Fruit fly (Drosophila melanogaster) whole organism, prepupa: ENCODE results near the gene CG9393.

ENCODE experiments used
- Blimp-1 ChIP-seq: fragments of 200-800 bp; sonication (Bioruptor generic); optimal IDR thresholded peaks from 3 replicates; lab custom pipeline; 2017; ENCODE audit warnings: missing biosample characterization, missing genetic modification characterization, mild to moderate bottlenecking, moderate library complexity, missing genetic modification reagents
- CG11294 ChIP-seq: fragments of 200-800 bp; sonication (Bioruptor generic); IDR thresholded peaks from 2 replicates; pipeline ENCODE4 v1.3.6; 2022; ENCODE audit warnings: missing biosample characterization, missing genetic modification characterization
- CG11762 ChIP-seq: fragments of 200-800 bp; sonication (Bioruptor generic); optimal IDR thresholded peaks from 3 replicates; lab custom pipeline; 2016; ENCODE audit warnings: missing biosample characterization, missing genetic modification characterization; ENCODE audit not compliant: insufficient read depth
- CG1621 ChIP-seq: fragments of 200-800 bp; sonication (Bioruptor generic); optimal IDR thresholded peaks from 3 replicates; lab custom pipeline; 2018; ENCODE audit warnings: missing biosample characterization, mild to moderate bottlenecking, missing genetic modification characterization
- CG16779 ChIP-seq: fragments of 200-800 bp; sonication (Bioruptor generic); optimal IDR thresholded peaks from 3 replicates; lab custom pipeline; 2017; ENCODE audit warnings: missing biosample characterization, mild to moderate bottlenecking, missing genetic modification characterization
- CG31627 ChIP-seq: fragments of 200-800 bp; sonication (Bioruptor generic); optimal IDR thresholded peaks from 3 replicates; lab custom pipeline; 2016; ENCODE audit warnings: missing biosample characterization, missing genetic modification characterization
- CG34406 ChIP-seq: fragments of 200-800 bp; sonication (Bioruptor generic); optimal IDR thresholded peaks from 3 replicates; lab custom pipeline; 2016; ENCODE audit warnings: missing biosample characterization, missing genetic modification characterization
- CG3919 ChIP-seq: fragments of 200-800 bp; sonication (Bioruptor generic); optimal IDR thresholded peaks from 3 replicates; lab custom pipeline; 2016; ENCODE audit warnings: missing biosample characterization, missing genetic modification characterization
- CG6792 ChIP-seq: fragments of 200-800 bp; sonication (Bioruptor generic); optimal IDR thresholded peaks from 3 replicates; lab custom pipeline; 2016; ENCODE audit warnings: missing biosample characterization, missing genetic modification characterization
- CG6854 ChIP-seq: fragments of 200-800 bp; sonication (Bioruptor generic); optimal IDR thresholded peaks from 2 replicates; lab custom pipeline; 2017; ENCODE audit warnings: missing biosample characterization, mild to moderate bottlenecking, missing genetic modification characterization
- CG8632 ChIP-seq: fragments of 200-800 bp; sonication (Bioruptor generic); optimal IDR thresholded peaks from 3 replicates; lab custom pipeline; 2016; ENCODE audit warnings: missing biosample characterization, missing genetic modification characterization
- CG9139 ChIP-seq: fragments of 200-800 bp; sonication (Bioruptor generic); optimal IDR thresholded peaks from 3 replicates; lab custom pipeline; 2017; ENCODE audit warnings: missing biosample characterization, mild to moderate bottlenecking, missing genetic modification characterization
- Eip75B ChIP-seq: fragments of 200-800 bp; sonication (Bioruptor generic); optimal IDR thresholded peaks from 3 replicates; lab custom pipeline; 2016; ENCODE audit warnings: missing biosample characterization, missing genetic modification characterization
- Eip78C ChIP-seq: fragments of 200-800 bp; sonication (Bioruptor generic); peaks from one replicate; lab custom pipeline; 2016; ENCODE audit warnings: missing biosample characterization, missing genetic modification characterization
- Eip93F ChIP-seq: fragments of 200-800 bp; sonication (Bioruptor generic); optimal IDR thresholded peaks from 2 replicates; lab custom pipeline; 2016; ENCODE audit warnings: missing biosample characterization, mild to moderate bottlenecking, missing genetic modification characterization
- Hr38 ChIP-seq: sonication (Bioruptor generic); optimal IDR thresholded peaks from 2 replicates; lab custom pipeline; 2016; ENCODE audit warnings: missing biosample characterization, missing genetic modification characterization
- Lpt ChIP-seq: fragments of 200-800 bp; sonication (Bioruptor generic); optimal IDR thresholded peaks from 3 replicates; lab custom pipeline; 2016; ENCODE audit warnings: missing biosample characterization, missing genetic modification characterization
- Met ChIP-seq: fragments of 200-800 bp; sonication (Bioruptor generic); optimal IDR thresholded peaks from 3 replicates; lab custom pipeline; 2016; ENCODE audit warnings: missing biosample characterization, missing genetic modification characterization
- OdsH ChIP-seq: fragments of 200-800 bp; sonication (Bioruptor generic); optimal IDR thresholded peaks from 3 replicates; lab custom pipeline; 2016; ENCODE audit warnings: missing biosample characterization, missing genetic modification characterization
- Smox ChIP-seq: fragments of 200-800 bp; sonication (Bioruptor generic); optimal IDR thresholded peaks from 3 replicates; lab custom pipeline; 2016; ENCODE audit warnings: missing biosample characterization, missing genetic modification characterization
- Sox102F ChIP-seq: fragments of 200-800 bp; sonication (Bioruptor generic); optimal IDR thresholded peaks from 2 replicates; lab custom pipeline; 2016; ENCODE audit warnings: missing biosample characterization, mild to moderate bottlenecking, missing genetic modification characterization
- Sox14 ChIP-seq: fragments of 200-800 bp; sonication (Bioruptor generic); optimal IDR thresholded peaks from 3 replicates; lab custom pipeline; 2016; ENCODE audit warnings: missing biosample characterization, missing genetic modification characterization
- achi ChIP-seq: fragments of 200-800 bp; sonication (Bioruptor generic); optimal IDR thresholded peaks from 3 replicates; lab custom pipeline; 2016; ENCODE audit warnings: missing biosample characterization, missing genetic modification characterization
- cyc ChIP-seq: fragments of 200-800 bp; sonication (Bioruptor generic); optimal IDR thresholded peaks from 3 replicates; lab custom pipeline; 2016; ENCODE audit warnings: missing biosample characterization, missing genetic modification characterization
- dac ChIP-seq: fragments of 200-800 bp; sonication (Bioruptor generic); optimal IDR thresholded peaks from 2 replicates; lab custom pipeline; 2017; ENCODE audit warnings: missing biosample characterization, mild to moderate bottlenecking, missing genetic modification characterization
- dsx ChIP-seq: fragments of 200-800 bp; optimal IDR thresholded peaks from 3 replicates; lab custom pipeline; 2019; ENCODE audit warnings: missing biosample characterization, mild to moderate bottlenecking, missing genetic modification characterization, moderate library complexity; ENCODE audit not compliant: poor library complexity, severe bottlenecking
- eg ChIP-seq: fragments of 200-800 bp; sonication (Bioruptor generic); IDR thresholded peaks from 3 replicates; pipeline ENCODE4 v1.3.6; 2022; ENCODE audit warnings: missing biosample characterization, missing genetic modification characterization
- fd59A ChIP-seq: fragments of 200-800 bp; sonication (Bioruptor generic); optimal IDR thresholded peaks from 2 replicates; lab custom pipeline; 2017; ENCODE audit warnings: missing biosample characterization, mild to moderate bottlenecking, missing genetic modification characterization, missing genetic modification reagents
- fd85E ChIP-seq: fragments of 200-800 bp; sonication (Bioruptor generic); optimal IDR thresholded peaks from 3 replicates; lab custom pipeline; 2016; ENCODE audit warnings: missing biosample characterization, missing genetic modification characterization
- fkh ChIP-seq: fragments of 200-800 bp; sonication (Bioruptor generic); optimal IDR thresholded peaks from 3 replicates; lab custom pipeline; 2017; ENCODE audit warnings: missing biosample characterization, mild to moderate bottlenecking, missing genetic modification characterization, moderate library complexity
- lz ChIP-seq: fragments of 200-800 bp; sonication (Bioruptor generic); optimal IDR thresholded peaks from 3 replicates; lab custom pipeline; 2016; ENCODE audit warnings: missing biosample characterization, missing genetic modification characterization
- net ChIP-seq: fragments of 200-800 bp; sonication (Bioruptor generic); optimal IDR thresholded peaks from 3 replicates; lab custom pipeline; 2016; ENCODE audit warnings: missing biosample characterization, missing genetic modification characterization
- pdm3 ChIP-seq: fragments of 200-800 bp; sonication (Bioruptor generic); optimal IDR thresholded peaks from 3 replicates; lab custom pipeline; 2016; ENCODE audit warnings: missing biosample characterization, missing genetic modification characterization
- salr ChIP-seq, 2 experiments: fragments of 200-800 bp; sonication (Bioruptor generic); optimal IDR thresholded peaks; 3 replicates each; lab custom pipeline; 2016 to 2018; ENCODE audit warnings: missing biosample characterization in 2 of 2, missing genetic modification characterization in 2 of 2, mild to moderate bottlenecking in 1 of 2
- ss ChIP-seq, 2 experiments: fragments of 200-800 bp; sonication (Bioruptor generic); optimal IDR thresholded peaks; 2 replicates in 1 of 2; 3 replicates in 1 of 2; lab custom pipeline; 2017 to 2018; ENCODE audit warnings: mild to moderate bottlenecking in 2 of 2, missing biosample characterization in 2 of 2, missing genetic modification characterization in 2 of 2, moderate library complexity in 1 of 2
- svp ChIP-seq: fragments of 200-800 bp; sonication (Bioruptor generic); peaks from one replicate; lab custom pipeline; 2016; ENCODE audit warnings: missing biosample characterization, missing genetic modification characterization
- topi ChIP-seq: fragments of 200-800 bp; sonication (Bioruptor generic); optimal IDR thresholded peaks from 3 replicates; lab custom pipeline; 2016; ENCODE audit warnings: missing biosample characterization, missing genetic modification characterization

Gene CG9393

dm6 chr3R:9598099-9598498 lies 34.6 kb upstream of the CG9393 start (continued):
- TF ChIP-seq ss (GFP tag; optimal IDR thresholded peaks at IDR 0.05; lab: Kevin White, UChicago): peak in 1 of 2 experiments; percentile 31
- TF ChIP-seq CG1621 (tag; lab: Kevin White, UChicago): peak; percentile 52
- peak; percentile 87 for TF ChIP-seq pdm3 (GFP tag; lab: Kevin White, UChicago)
- TF ChIP-seq OdsH (GFP tag; lab: Kevin White, UChicago): peak; percentile 88
- TF ChIP-seq fd59A: peak; percentile 54
- peak; percentile 84 for TF ChIP-seq achi (GFP tag; lab: Kevin White, UChicago)
- TF ChIP-seq fkh: no peak
- peak; percentile 17 for TF ChIP-seq Blimp-1 (GFP tag; lab: Kevin White, UChicago)
- peak; percentile 73 for TF ChIP-seq CG34406 (GFP tag; lab: Kevin White, UChicago)
- TF ChIP-seq Eip75B: peak; percentile 83
- peak; percentile 69 for TF ChIP-seq CG8632 (GFP tag; lab: Kevin White, UChicago)
- peak; percentile 41 for TF ChIP-seq CG16779 (tag; lab: Kevin White, UChicago)
- no peak for TF ChIP-seq Smox
- TF ChIP-seq CG6854 (GFP tag; lab: Kevin White, UChicago): peak; percentile 39
- TF ChIP-seq Hr38: peak; percentile 39
- TF ChIP-seq CG11294 (GFP tag; lab: Robert Waterston, UW): peak; percentile 64; the same call in 1 of the 2 replicates
- TF ChIP-seq CG11762 (GFP tag; lab: Kevin White, UChicago): peak; percentile 81
- TF ChIP-seq CG31627 (GFP tag; lab: Kevin White, UChicago): peak; percentile 77
- no peak for TF ChIP-seq Eip93F
- peak; percentile 73 for TF ChIP-seq lz (GFP tag; lab: Kevin White, UChicago)
- peak; percentile 73 for TF ChIP-seq Sox102F (GFP tag; lab: Kevin White, UChicago)
- no peak for TF ChIP-seq svp (GFP tag; lab: Kevin White, UChicago)
- TF ChIP-seq salr (GFP tag; optimal IDR thresholded peaks at IDR 0.05; lab: Kevin White, UChicago): peak; percentile 49 to 82
- peak; percentile 32 for TF ChIP-seq fd85E (GFP tag; lab: Kevin White, UChicago)
- TF ChIP-seq eg: peak; percentile 89
- TF ChIP-seq CG9139 (GFP tag; lab: Kevin White, UChicago): peak; percentile 14
- TF ChIP-seq CG3919 (GFP tag; lab: Kevin White, UChicago): peak; percentile 92
- TF ChIP-seq topi (GFP tag; lab: Kevin White, UChicago): peak; percentile 58
- TF ChIP-seq Met: peak; percentile 72
- peak; percentile 6 for TF ChIP-seq Eip78C (GFP tag; lab: Kevin White, UChicago)
- TF ChIP-seq net: peak; percentile 85
- peak; percentile 92 for TF ChIP-seq Lpt (GFP tag; lab: Kevin White, UChicago)

- peak; percentile 15 for TF ChIP-seq Eip78C (GFP tag; lab: Kevin White, UChicago)
- TF ChIP-seq Hr38: no peak
- TF ChIP-seq fd85E (GFP tag; lab: Kevin White, UChicago): no peak
- no peak for TF ChIP-seq Sox102F (GFP tag; lab: Kevin White, UChicago)
- no peak for TF ChIP-seq Met
Observed at dm6 chr3R:9596615-9597014, 33.1 kb upstream of the CG9393 start.

- TF ChIP-seq fkh (peak; percentile 47), cyc (GFP tag; lab: Kevin White, UChicago) (no peak), salr (GFP tag; optimal IDR thresholded peaks at IDR 0.05; lab: Kevin White, UChicago) (no peak), dsx (GFP tag; lab: Kevin White, UChicago) (no peak), Sox14 (GFP tag; lab: Kevin White, UChicago) (no peak), net (no peak), dac (GFP tag; lab: Kevin White, UChicago) (no peak), CG11294 (GFP tag; lab: Robert Waterston, UW) (no peak), CG6792 (GFP tag; lab: Kevin White, UChicago) (no peak)
Observed at dm6 chr3R:9595681-9596357, 32.3 kb upstream of the CG9393 start.
